Fruit fly (Drosophila melanogaster) whole organism, embryonic: ENCODE results near the gene vir-1.
A peak's percentile ranks its signal among the peaks of the same experiment; 100 is the strongest.

Experiments used
- CG10267 ChIP-seq: fragments of 200-800 bp; sonication (Bioruptor generic); optimal IDR thresholded peaks from 2 replicates; lab custom pipeline; 2018; ENCODE audit warnings: missing biosample characterization, mild to moderate bottlenecking, missing genetic modification characterization, moderate library complexity
- CG11504 ChIP-seq: fragments of 200-800 bp; sonication (Bioruptor generic); optimal IDR thresholded peaks from 3 replicates; lab custom pipeline; 2019; ENCODE audit warnings: missing biosample characterization, mild to moderate bottlenecking, missing genetic modification characterization, moderate library complexity
- CG15514 ChIP-seq: fragments of 200-800 bp; sonication (Bioruptor generic); optimal IDR thresholded peaks from 3 replicates; lab custom pipeline; 2017; ENCODE audit warnings: missing biosample characterization, missing genetic modification characterization, mild to moderate bottlenecking, moderate library complexity, missing genetic modification reagents
- CG16815 ChIP-seq: fragments of 200-800 bp; sonication (Bioruptor generic); optimal IDR thresholded peaks from 3 replicates; lab custom pipeline; 2017; ENCODE audit warnings: missing biosample characterization, mild to moderate bottlenecking, missing genetic modification characterization
- CG18262 ChIP-seq: fragments of 200-800 bp; optimal IDR thresholded peaks from 3 replicates; lab custom pipeline; 2019; ENCODE audit warnings: missing biosample characterization, mild to moderate bottlenecking, missing genetic modification characterization, moderate library complexity
- CG2678 ChIP-seq: fragments of 200-800 bp; sonication (Bioruptor generic); optimal IDR thresholded peaks from 3 replicates; lab custom pipeline; 2019; ENCODE audit warnings: missing biosample characterization, mild to moderate bottlenecking, missing genetic modification characterization, moderate library complexity
- CG31224 ChIP-seq: fragments of 200-800 bp; sonication (Bioruptor generic); IDR thresholded peaks from 2 replicates; pipeline ENCODE4 v1.3.6; 2022; ENCODE audit warnings: missing biosample characterization, missing genetic modification characterization
- CG31365 ChIP-seq: fragments of 200-800 bp; sonication (Bioruptor generic); optimal IDR thresholded peaks from 2 replicates; lab custom pipeline; 2018; ENCODE audit warnings: missing biosample characterization, mild to moderate bottlenecking, missing genetic modification characterization
- CG33213 ChIP-seq: fragments of 200-800 bp; sonication (Bioruptor generic); optimal IDR thresholded peaks from 3 replicates; lab custom pipeline; 2016; ENCODE audit warnings: missing biosample characterization, missing genetic modification characterization
- CG4617 ChIP-seq: fragments of 200-800 bp; sonication (Bioruptor generic); optimal IDR thresholded peaks from 3 replicates; lab custom pipeline; 2016; ENCODE audit warnings: missing biosample characterization, missing genetic modification characterization, borderline replicate concordance
- CG5953 ChIP-seq: fragments of 200-800 bp; sonication (Bioruptor generic); IDR thresholded peaks from 2 replicates; pipeline ENCODE4 v1.3.6; 2022; ENCODE audit warnings: missing biosample characterization, missing genetic modification characterization
- CG7839 ChIP-seq: fragments of 200-800 bp; sonication (Bioruptor generic); optimal IDR thresholded peaks from 3 replicates; lab custom pipeline; 2018; ENCODE audit warnings: missing biosample characterization, mild to moderate bottlenecking, missing genetic modification characterization, moderate library complexity
- CG9797 ChIP-seq: fragments of 200-800 bp; sonication (Bioruptor generic); optimal IDR thresholded peaks from 3 replicates; lab custom pipeline; 2018; ENCODE audit warnings: missing biosample characterization, mild to moderate bottlenecking, missing genetic modification characterization
- Chrac-16 ChIP-seq: fragments of 200-800 bp; sonication (Bioruptor generic); optimal IDR thresholded peaks from 3 replicates; lab custom pipeline; 2016; ENCODE audit warnings: missing biosample characterization, missing genetic modification characterization
- Eip74EF ChIP-seq, 2 experiments: fragments of 200-800 bp in 1 of 2; fragments of >200 bp in 1 of 2; sonication (Bioruptor generic) in 1 of 2; optimal IDR thresholded peaks; 2 replicates each; lab custom pipeline; 2017 to 2019; ENCODE audit warnings: missing biosample characterization in 2 of 2, missing genetic modification characterization in 2 of 2, mild to moderate bottlenecking in 1 of 2, moderate library complexity in 1 of 2
- Lpt ChIP-seq: fragments of >200 bp; optimal IDR thresholded peaks from 2 replicates; lab custom pipeline; 2018; ENCODE audit warnings: missing biosample characterization, missing genetic modification characterization
- MBD-R2 ChIP-seq: fragments of 200-800 bp; sonication (Bioruptor generic); IDR thresholded peaks from 2 replicates; pipeline ENCODE4 v1.3.6; 2022; ENCODE audit warnings: missing biosample characterization, missing genetic modification characterization
- Optix ChIP-seq: fragments of 200-800 bp; sonication (Bioruptor generic); IDR thresholded peaks from 3 replicates; pipeline ENCODE4 v1.3.6; 2022; ENCODE audit warnings: missing biosample characterization, missing genetic modification characterization
- Spps ChIP-seq: fragments of 200-800 bp; sonication (Bioruptor generic); optimal IDR thresholded peaks from 2 replicates; lab custom pipeline; 2018; ENCODE audit warnings: missing biosample characterization, mild to moderate bottlenecking, missing genetic modification characterization
- Vsx1 ChIP-seq: fragments of 200-800 bp; sonication (Bioruptor generic); optimal IDR thresholded peaks from 2 replicates; lab custom pipeline; 2017; ENCODE audit warnings: missing biosample characterization, mild to moderate bottlenecking, missing genetic modification characterization, missing genetic modification reagents
- ac ChIP-seq: fragments of 200-800 bp; sonication (Bioruptor generic); optimal IDR thresholded peaks from 3 replicates; lab custom pipeline; 2017; ENCODE audit warnings: missing biosample characterization, mild to moderate bottlenecking, missing genetic modification characterization
- al ChIP-seq: fragments of 200-800 bp; sonication (Bioruptor generic); IDR thresholded peaks from 2 replicates; pipeline ENCODE4 v1.3.6; 2022; ENCODE audit warnings: missing biosample characterization, missing genetic modification characterization
- az2 ChIP-seq: fragments of 200-800 bp; sonication (Bioruptor generic); optimal IDR thresholded peaks from 3 replicates; lab custom pipeline; 2016; ENCODE audit warnings: missing biosample characterization, missing genetic modification characterization
- bsh ChIP-seq, 2 experiments: fragments of 200-800 bp; sonication (Bioruptor generic); optimal IDR thresholded peaks; 2 replicates each; lab custom pipeline; 2017 to 2018; ENCODE audit warnings: mild to moderate bottlenecking in 2 of 2, missing biosample characterization in 2 of 2, missing genetic modification characterization in 2 of 2, moderate library complexity in 1 of 2
- cato ChIP-seq: fragments of 200-800 bp; sonication (Bioruptor generic); optimal IDR thresholded peaks from 2 replicates; lab custom pipeline; 2016; ENCODE audit warnings: missing biosample characterization, missing genetic modification characterization, borderline replicate concordance
- ems ChIP-seq: fragments of 200-800 bp; sonication (Bioruptor generic); optimal IDR thresholded peaks from 3 replicates; lab custom pipeline; 2016; ENCODE audit warnings: missing biosample characterization, missing genetic modification characterization
- exex ChIP-seq: fragments of 200-800 bp; sonication (Bioruptor generic); optimal IDR thresholded peaks from 4 replicates; lab custom pipeline; 2018; ENCODE audit warnings: missing biosample characterization, mild to moderate bottlenecking, missing genetic modification characterization, moderate library complexity
- eyg ChIP-seq: fragments of 200-800 bp; sonication (Bioruptor generic); optimal IDR thresholded peaks from 3 replicates; lab custom pipeline; 2016; ENCODE audit warnings: missing biosample characterization, missing genetic modification characterization
- fd64A ChIP-seq: fragments of 200-800 bp; sonication (Bioruptor generic); optimal IDR thresholded peaks from 3 replicates; lab custom pipeline; 2018; ENCODE audit warnings: missing biosample characterization, mild to moderate bottlenecking, missing genetic modification characterization
- ftz-f1 ChIP-seq: fragments of 200-800 bp; sonication (Bioruptor generic); optimal IDR thresholded peaks from 2 replicates; lab custom pipeline; 2016; ENCODE audit warnings: missing biosample characterization, missing genetic modification characterization
- fu2 ChIP-seq: fragments of 200-800 bp; sonication (Bioruptor generic); optimal IDR thresholded peaks from 2 replicates; lab custom pipeline; 2016; ENCODE audit warnings: missing biosample characterization, missing genetic modification characterization
- gce ChIP-seq: fragments of 200-800 bp; sonication (Bioruptor generic); IDR thresholded peaks from 3 replicates; pipeline ENCODE4 v1.3.6; 2022; ENCODE audit warnings: missing biosample characterization, missing genetic modification characterization
- gem ChIP-seq: fragments of 200-800 bp; sonication (Bioruptor generic); optimal IDR thresholded peaks from 2 replicates; lab custom pipeline; 2019; ENCODE audit warnings: missing biosample characterization, mild to moderate bottlenecking, missing genetic modification characterization, moderate library complexity
- gt ChIP-seq: fragments of 200-800 bp; sonication (Bioruptor generic); IDR thresholded peaks from 2 replicates; pipeline ENCODE4 v1.3.6; 2022; ENCODE audit warnings: missing biosample characterization, missing genetic modification characterization
- ham ChIP-seq: fragments of 200-800 bp; sonication (Bioruptor generic); IDR thresholded peaks from 2 replicates; pipeline ENCODE4 v1.3.6; 2022; ENCODE audit warnings: missing biosample characterization, missing genetic modification characterization
- ind ChIP-seq: fragments of 200-800 bp; sonication (Bioruptor generic); optimal IDR thresholded peaks from 3 replicates; lab custom pipeline; 2016; ENCODE audit warnings: missing biosample characterization, missing genetic modification characterization
- kay ChIP-seq: fragments of 200-800 bp; sonication (Bioruptor generic); optimal IDR thresholded peaks from 2 replicates; lab custom pipeline; 2016; ENCODE audit warnings: missing biosample characterization, missing genetic modification characterization
- nerfin-2 ChIP-seq: fragments of 200-800 bp; sonication (Bioruptor generic); IDR thresholded peaks from 2 replicates; pipeline ENCODE4 v1.3.6; 2022; ENCODE audit warnings: missing biosample characterization, missing genetic modification characterization; ENCODE audit not compliant: partially characterized antibody
- nom ChIP-seq: fragments of 200-800 bp; sonication (Bioruptor generic); optimal IDR thresholded peaks from 2 replicates; lab custom pipeline; 2017; ENCODE audit warnings: missing biosample characterization, missing genetic modification characterization, mild to moderate bottlenecking, moderate library complexity, missing genetic modification reagents
- pb ChIP-seq: fragments of 200-800 bp; sonication (Bioruptor generic); optimal IDR thresholded peaks from 3 replicates; lab custom pipeline; 2016; ENCODE audit warnings: missing biosample characterization, missing genetic modification characterization
- pho ChIP-seq: fragments of 200-800 bp; sonication (Bioruptor generic); optimal IDR thresholded peaks from 2 replicates; lab custom pipeline; 2016; ENCODE audit warnings: missing biosample characterization, missing genetic modification characterization
- prd ChIP-seq, 3 experiments: fragments of >200 bp in 2 of 3; fragments of 200-800 bp in 1 of 3; sonication (Bioruptor generic) in 1 of 3; optimal IDR thresholded peaks in 2 of 3; IDR thresholded peaks in 1 of 3; 2 replicates in 2 of 3; 3 replicates in 1 of 3; pipeline versions ENCODE4 v1.3.6 to Lab custom; 2017 to 2022; ENCODE audit warnings: missing biosample characterization in 1 of 3, missing genetic modification characterization in 1 of 3
- ranshi ChIP-seq: fragments of 200-800 bp; sonication (Bioruptor generic); IDR thresholded peaks from 2 replicates; pipeline ENCODE4 v1.3.6; 2022; ENCODE audit warnings: missing biosample characterization, missing genetic modification characterization
- repo ChIP-seq: fragments of 200-800 bp; sonication (Bioruptor generic); optimal IDR thresholded peaks from 2 replicates; lab custom pipeline; 2016; ENCODE audit warnings: missing biosample characterization, missing genetic modification characterization
- tna ChIP-seq: fragments of 200-800 bp; sonication (Bioruptor generic); IDR thresholded peaks from 2 replicates; pipeline ENCODE4 v1.3.6; 2022; ENCODE audit warnings: missing biosample characterization, missing genetic modification characterization; ENCODE audit not compliant: partially characterized antibody
- trh ChIP-seq: fragments of 200-800 bp; sonication (Bioruptor generic); optimal IDR thresholded peaks from 2 replicates; lab custom pipeline; 2016; ENCODE audit warnings: missing biosample characterization, missing genetic modification characterization
- ttk ChIP-seq: fragments of 200-800 bp; sonication (Bioruptor generic); IDR thresholded peaks from 2 replicates; pipeline ENCODE4 v2.1.2; 2022; ENCODE audit warnings: missing biosample characterization, missing genetic modification characterization
- twi ChIP-seq: fragments of 200-800 bp; optimal IDR thresholded peaks from 2 replicates; lab custom pipeline; 2019; ENCODE audit warnings: missing biosample characterization, mild to moderate bottlenecking, missing genetic modification characterization, moderate library complexity
- zen ChIP-seq: fragments of 200-800 bp; sonication (Bioruptor generic); optimal IDR thresholded peaks from 3 replicates; lab custom pipeline; 2018; ENCODE audit warnings: missing biosample characterization, mild to moderate bottlenecking, missing genetic modification characterization, moderate library complexity

Gene vir-1

dm6 chr2L:12427487-12428101 lies 4.4 kb upstream of the vir-1 start, which contains the start of the genes CG5446 and Trm1 (continued):
- TF ChIP-seq CG7839 (tag; lab: Kevin White, UChicago) = peak; percentile 83
- peak; percentile 12 for TF ChIP-seq trh (GFP tag; lab: Kevin White, UChicago)
- no peak for TF ChIP-seq fu2 (GFP tag; lab: Kevin White, UChicago)
- peak; percentile 9 to 68 for TF ChIP-seq bsh (GFP tag; optimal IDR thresholded peaks at IDR 0.05; lab: Kevin White, UChicago)
- TF ChIP-seq exex (tag; lab: Kevin White, UChicago) = peak; percentile 59
- peak; percentile 51 for TF ChIP-seq CG15514 (GFP tag; lab: Kevin White, UChicago)
- TF ChIP-seq al (GFP tag; lab: Robert Waterston, UW) = no peak; the same call in 1 of the 2 replicates
- TF ChIP-seq MBD-R2 (GFP tag; lab: Robert Waterston, UW) = peak; percentile 47; the same call in 1 of the 2 replicates
- no peak for TF ChIP-seq repo
- TF ChIP-seq ems = no peak
- TF ChIP-seq Vsx1 (GFP tag; lab: Kevin White, UChicago) = no peak
- peak; percentile 51; the same call in 1 of the 2 replicates for TF ChIP-seq ttk (GFP tag; lab: Robert Waterston, UW)
- TF ChIP-seq CG16815 (GFP tag; lab: Kevin White, UChicago) = peak; percentile 39
- TF ChIP-seq CG11504 (tag; lab: Kevin White, UChicago) = peak; percentile 81
- no peak for TF ChIP-seq eyg
- TF ChIP-seq Chrac-16 = peak; percentile 41
- TF ChIP-seq ind (GFP tag; lab: Kevin White, UChicago) = peak; percentile 56
- TF ChIP-seq CG5953 (GFP tag; lab: Robert Waterston, UW) = no peak
- TF ChIP-seq twi (tag; lab: Kevin White, UChicago) = peak; percentile 54
- TF ChIP-seq nom = peak; percentile 39
- TF ChIP-seq gem (tag; lab: Kevin White, UChicago) = peak; percentile 90
- TF ChIP-seq CG18262 = peak; percentile 89
- TF ChIP-seq CG10267 (tag; lab: Kevin White, UChicago) = peak; percentile 94
- TF ChIP-seq Spps (tag; lab: Kevin White, UChicago) = peak; percentile 47
- TF ChIP-seq pho = no peak
- TF ChIP-seq ranshi (GFP tag; lab: Robert Waterston, UW) = peak; percentile 69; the same call in 1 of the 2 replicates
- no peak for TF ChIP-seq zen (tag; lab: Kevin White, UChicago)
- peak; percentile 14 for TF ChIP-seq CG4617
- TF ChIP-seq pb (GFP tag; lab: Kevin White, UChicago) = no peak
- TF ChIP-seq CG31365 (tag; lab: Kevin White, UChicago) = no peak
- peak; percentile 15 for TF ChIP-seq cato
- no peak for TF ChIP-seq CG33213
- no peak for TF ChIP-seq fd64A
- TF ChIP-seq gt (GFP tag; lab: Robert Waterston, UW) = no peak
- TF ChIP-seq kay = peak; percentile 36
- no peak for TF ChIP-seq CG9797 (GFP tag; lab: Kevin White, UChicago)
- TF ChIP-seq CG2678 (tag; lab: Kevin White, UChicago) = peak; percentile 86
- TF ChIP-seq Eip74EF (GFP tag; optimal IDR thresholded peaks at IDR 0.05; lab: Kevin White, UChicago) = peak in 1 of 2 experiments; percentile 66
- TF ChIP-seq az2 = peak; percentile 46
- no peak for TF ChIP-seq ham (GFP tag; lab: Robert Waterston, UW)
- no peak for TF ChIP-seq Lpt
- no peak for TF ChIP-seq tna
- no peak for TF ChIP-seq prd (optimal IDR thresholded peaks at IDR 0.05; lab: Kevin White, UChicago)
- peak; percentile 51; the same call in 1 of the 3 replicates for TF ChIP-seq prd (GFP tag; IDR thresholded peaks at IDR 0.05; lab: Robert Waterston, UW)
- TF ChIP-seq ftz-f1 (GFP tag; lab: Kevin White, UChicago) = no peak
- TF ChIP-seq Optix = no peak
- TF ChIP-seq CG31224 (GFP tag; lab: Robert Waterston, UW) = 0 out of 2 replicates have a peak, but pooled peaks have one; percentile 25
- no peak for TF ChIP-seq ac (GFP tag; lab: Kevin White, UChicago)
- no peak for TF ChIP-seq gce (GFP tag; lab: Robert Waterston, UW)
- TF ChIP-seq nerfin-2 (GFP tag; lab: Robert Waterston, UW) = no peak
